Worm (Caenorhabditis elegans): ENCODE measurements around the gene F59E11.2.

F59E11.2 gene

ce11 chrV:9035685-9036084 is 34.4 kb downstream of the F59E11.2 start, which contains the start of gene srsx-34:
TSS of gene srsx-34 (plus strand) at chrV:9035985.
- no peak for TF ChIP-seq B0336.3 (GFP tag; IDR thresholded peaks at IDR 0.05)
- no peak for TF ChIP-seq snpc-1.1 (tag; optimal IDR thresholded peaks at IDR 0.05; ENCODE audit: insufficient read depth)
- no peak for TF ChIP-seq F10E7.11 (tag; optimal IDR thresholded peaks at IDR 0.05)
- TF ChIP-seq F57C9.4 (tag; optimal IDR thresholded peaks at IDR 0.05): no peak
- TF ChIP-seq somi-1 (GFP tag; optimal IDR thresholded peaks at IDR 0.05): no peak
- no peak for TF ChIP-seq ccch-3 (GFP tag; optimal IDR thresholded peaks at IDR 0.05)
- no peak for TF ChIP-seq Y53F4B.3 (GFP tag; IDR thresholded peaks at IDR 0.05)
- no peak for TF ChIP-seq Y56A3A.18 (GFP tag; IDR thresholded peaks at IDR 0.05)
- TF ChIP-seq ztf-28 (GFP tag; IDR thresholded peaks at IDR 0.05): no peak
- TF ChIP-seq C17E4.6 (GFP tag; IDR thresholded peaks at IDR 0.05): no peak
- TF ChIP-seq F37B4.10 (GFP tag; IDR thresholded peaks at IDR 0.05): no peak
- no peak for TF ChIP-seq unc-62 (GFP tag; optimal IDR thresholded peaks at IDR 0.05)
- no peak for TF ChIP-seq tlf-1 (GFP tag; optimal IDR thresholded peaks at IDR 0.05)
- no peak for TF ChIP-seq T26A5.8 (tag; optimal IDR thresholded peaks at IDR 0.05)
- TF ChIP-seq hsf-1 (GFP tag; IDR thresholded peaks at IDR 0.05): no peak
- TF ChIP-seq egl-18 (GFP tag; IDR thresholded peaks at IDR 0.05): no peak
- no peak for TF ChIP-seq ama-1 (optimal IDR thresholded peaks at IDR 0.05)
- TF ChIP-seq ama-1 (GFP tag; optimal IDR thresholded peaks at IDR 0.05): no peak

- TF ChIP-seq attf-6 (GFP tag; IDR thresholded peaks at IDR 0.05) (no peak), ztf-28 (GFP tag; IDR thresholded peaks at IDR 0.05) (no peak), lin-26 (GFP tag; IDR thresholded peaks at IDR 0.05) (no peak), hmg-1.2 (GFP tag; IDR thresholded peaks at IDR 0.05) (no peak), let-526 (GFP tag; IDR thresholded peaks at IDR 0.05) (no peak), Y53G8AR.9 (GFP tag; conservative IDR thresholded peaks at IDR 0.05) (no peak), B0035.1 (tag; optimal IDR thresholded peaks at IDR 0.05) (no peak), mxl-1 (tag; optimal IDR thresholded peaks at IDR 0.05) (no peak), ceh-27 (GFP tag; optimal IDR thresholded peaks at IDR 0.05) (no peak), egrh-3 (GFP tag; IDR thresholded peaks at IDR 0.05) (no peak), T26A5.8 (tag; optimal IDR thresholded peaks at IDR 0.05) (no peak), somi-1 (GFP tag; optimal IDR thresholded peaks at IDR 0.05) (no peak), him-1 (tag; optimal IDR thresholded peaks at IDR 0.05) (no peak), dox-1 (GFP tag; IDR thresholded peaks at IDR 0.05) (no peak)
Observed at ce11 chrV:9041030-9041429, 39.8 kb downstream of the F59E11.2 start, which contains the start of gene cyp-33B1. TSS of gene cyp-33B1 (plus strand) at chrV:9041330.

ce11 chrV:9044871-9045270 is 43.6 kb downstream of the F59E11.2 start, which contains the start of gene nhr-30:
TSS of gene nhr-30 (plus strand) at chrV:9045171.
- TF ChIP-seq bed-2 (GFP tag; IDR thresholded peaks at IDR 0.05) (no peak), ztf-26 (tag; optimal IDR thresholded peaks at IDR 0.05) (no peak), ztf-18 (tag; optimal IDR thresholded peaks at IDR 0.05) (no peak), unc-130 (GFP tag; optimal IDR thresholded peaks at IDR 0.05) (no peak), F57C9.4 (tag; optimal IDR thresholded peaks at IDR 0.05) (no peak), athp-1 (tag; optimal IDR thresholded peaks at IDR 0.05) (no peak), hlh-26 (GFP tag; conservative IDR thresholded peaks at IDR 0.05) (no peak), B0336.3 (GFP tag; IDR thresholded peaks at IDR 0.05) (no peak), nhr-27 (tag; optimal IDR thresholded peaks at IDR 0.05) (no peak), F49E8.2 (tag; optimal IDR thresholded peaks at IDR 0.05; ENCODE audit: insufficient read depth) (no peak), egrh-3 (GFP tag; IDR thresholded peaks at IDR 0.05) (no peak), T07F8.4 (tag; optimal IDR thresholded peaks at IDR 0.05) (no peak), D2030.7 (GFP tag; IDR thresholded peaks at IDR 0.05) (no peak), ekl-4 (GFP tag; IDR thresholded peaks at IDR 0.05) (no peak), nhr-80 (tag; optimal IDR thresholded peaks at IDR 0.05) (no peak)

All from whole organism, young adult.